Worm (Caenorhabditis elegans): Measurements from ENCODE around the gene math-28.

math-28 gene

DNA sequence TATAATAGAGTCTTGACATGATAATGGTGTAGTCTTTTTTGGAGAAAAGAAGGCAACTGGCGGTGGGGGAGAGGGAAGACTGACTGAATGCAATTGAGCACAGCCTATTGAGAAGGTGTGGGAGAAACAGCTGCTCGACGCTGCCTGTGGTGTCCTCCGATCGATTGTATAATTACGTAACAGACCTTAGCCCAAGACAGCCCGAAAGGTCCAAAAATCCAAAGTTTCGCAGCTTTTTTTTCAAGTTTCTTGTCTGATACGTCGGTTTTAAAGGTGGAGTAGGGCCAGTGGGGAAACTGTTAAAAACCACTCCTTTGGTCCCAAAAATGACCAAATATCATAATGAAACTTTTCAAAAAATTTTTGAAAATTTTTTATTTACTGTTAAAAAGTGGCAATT, 24.9 kb downstream of the math-28 start, which contains the start of the genes C08F1.6 and fbxb-13:
TSS of gene C08F1.6 (minus strand) at position 101 of the 400 bp plus-strand sequence.
TSS of gene fbxb-13 (plus strand) at position 191 of the 400 bp plus-strand sequence.
- TF ChIP-seq ztf-29 (GFP tag; IDR thresholded peaks at IDR 0.05), result no peak
- TF ChIP-seq T22C8.4 (GFP tag; IDR thresholded peaks at IDR 0.05), result no peak
- no peak for TF ChIP-seq tab-1 (GFP tag; IDR thresholded peaks at IDR 0.05)
- no peak for TF ChIP-seq flt-1 (GFP tag; IDR thresholded peaks at IDR 0.05)
- no peak for TF ChIP-seq klf-2 (GFP tag; conservative IDR thresholded peaks at IDR 0.05)
- no peak for TF ChIP-seq cog-1 (tag; optimal IDR thresholded peaks at IDR 0.05)
- TF ChIP-seq ref-1 (GFP tag; conservative IDR thresholded peaks at IDR 0.05), result no peak
- TF ChIP-seq med-1 (GFP tag; optimal IDR thresholded peaks at IDR 0.05; ENCODE audit: insufficient read depth), result no peak
- no peak for TF ChIP-seq ztf-23 (GFP tag; IDR thresholded peaks at IDR 0.05)

DNA sequence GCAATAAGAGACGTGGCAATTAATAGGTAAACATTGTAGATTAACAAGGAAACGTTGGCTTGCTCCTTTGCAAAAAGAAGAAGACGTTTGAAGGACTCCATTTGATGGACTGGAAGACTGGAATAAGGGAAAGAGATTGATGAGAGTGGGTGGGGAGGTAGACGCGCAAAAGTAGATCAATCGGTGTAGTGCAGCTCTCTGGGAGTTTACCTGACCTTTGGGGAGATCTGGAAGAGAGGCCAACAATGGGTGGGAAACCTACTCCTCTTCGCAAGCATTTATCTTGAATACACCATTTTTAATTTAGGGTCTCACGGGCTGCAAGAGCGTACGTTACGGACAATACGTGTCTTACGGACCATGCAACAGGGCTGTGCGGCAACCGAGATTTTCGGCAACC, 43.2 kb downstream of the math-28 start, which contains the start of gene C08F1.12:
TSS of gene C08F1.12 (minus strand) at position 101 of the 400 bp plus-strand sequence.
- no peak for TF ChIP-seq T22C8.4 (GFP tag; IDR thresholded peaks at IDR 0.05)
- TF ChIP-seq klf-2 (GFP tag; conservative IDR thresholded peaks at IDR 0.05), result no peak

DNA sequence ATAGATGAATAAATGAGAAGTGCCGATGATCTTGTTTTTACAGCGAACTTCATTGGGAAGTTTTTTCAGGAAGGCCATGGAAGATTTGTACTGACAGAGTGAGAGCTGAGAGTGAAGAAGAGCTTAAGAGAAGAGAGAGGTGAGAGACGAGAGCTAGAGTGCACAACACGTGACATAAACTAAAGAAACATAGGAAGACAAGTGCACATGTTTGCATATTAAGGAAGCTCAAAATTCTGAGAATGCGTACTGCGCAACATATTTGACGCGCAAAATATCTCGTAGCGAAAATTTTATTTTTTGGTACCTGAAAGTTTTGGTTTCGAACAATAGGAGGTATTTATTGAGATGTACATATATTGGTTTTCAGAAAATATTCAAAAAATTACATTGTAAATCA, 45.0 kb downstream of the math-28 start, which contains the start of gene C08F1.8:
TSS of gene C08F1.8 (minus strand) at position 101 of the 400 bp plus-strand sequence.
- no peak for TF ChIP-seq med-1 (GFP tag; optimal IDR thresholded peaks at IDR 0.05; ENCODE audit: insufficient read depth)
- TF ChIP-seq tab-1 (GFP tag; IDR thresholded peaks at IDR 0.05), result no peak
- no peak for TF ChIP-seq T22C8.4 (GFP tag; IDR thresholded peaks at IDR 0.05)
- TF ChIP-seq cog-1 (tag; optimal IDR thresholded peaks at IDR 0.05), result no peak
- TF ChIP-seq ztf-23 (GFP tag; IDR thresholded peaks at IDR 0.05), result no peak
- TF ChIP-seq flt-1 (GFP tag; IDR thresholded peaks at IDR 0.05), result no peak
- no peak for TF ChIP-seq ztf-29 (GFP tag; IDR thresholded peaks at IDR 0.05)
- TF ChIP-seq klf-2 (GFP tag; conservative IDR thresholded peaks at IDR 0.05), result no peak
- no peak for TF ChIP-seq ref-1 (GFP tag; conservative IDR thresholded peaks at IDR 0.05)

DNA sequence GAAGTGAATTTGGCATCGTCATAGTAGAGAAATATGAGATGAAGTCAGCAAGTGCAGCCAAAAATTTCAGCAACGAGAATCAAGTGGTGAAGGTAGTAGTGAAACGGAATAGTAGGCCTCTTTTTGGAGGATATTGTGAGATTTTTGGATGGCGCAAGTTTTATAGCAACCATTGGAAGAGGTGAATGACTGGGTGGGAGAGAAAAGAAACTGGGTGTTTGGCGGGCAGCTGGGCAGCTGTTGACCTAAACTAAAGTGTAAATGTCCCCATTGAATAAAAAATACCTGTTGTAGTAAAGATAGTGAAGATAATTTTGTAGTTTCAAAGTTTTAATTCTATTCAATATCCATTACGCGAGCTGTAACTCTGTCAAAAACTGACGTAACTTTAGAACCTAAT, 52.9 kb downstream of the math-28 start:
- no peak for TF ChIP-seq tab-1 (GFP tag; IDR thresholded peaks at IDR 0.05)
- no peak for TF ChIP-seq klf-2 (GFP tag; conservative IDR thresholded peaks at IDR 0.05)
- TF ChIP-seq flt-1 (GFP tag; IDR thresholded peaks at IDR 0.05), result no peak
- TF ChIP-seq ztf-29 (GFP tag; IDR thresholded peaks at IDR 0.05), result no peak
- TF ChIP-seq T22C8.4 (GFP tag; IDR thresholded peaks at IDR 0.05), result no peak
- TF ChIP-seq ref-1 (GFP tag; conservative IDR thresholded peaks at IDR 0.05), result no peak
- no peak for TF ChIP-seq med-1 (GFP tag; optimal IDR thresholded peaks at IDR 0.05; ENCODE audit: insufficient read depth)
- no peak for TF ChIP-seq cog-1 (tag; optimal IDR thresholded peaks at IDR 0.05)
- no peak for TF ChIP-seq ztf-23 (GFP tag; IDR thresholded peaks at IDR 0.05)
